Worm (Caenorhabditis elegans) whole organism, late embryonic: ENCODE data around the gene rpl-42.
"Not testable (repeated sequence)": the region's sequence is repeated elsewhere in the genome, so short reads cannot be mapped to it uniquely, and the experiment has no call there.

Source experiments
- C38D4.7 ChIP-seq: fragments of 200-800 bp; sonication (Bioruptor generic); optimal IDR thresholded peaks from 2 replicates; lab custom pipeline; 2018; ENCODE audit warnings: mild to moderate bottlenecking, missing genetic modification characterization, moderate library complexity, missing compliant biosample characterization
- F13H6.1 ChIP-seq: sonication (generic microtip); optimal IDR thresholded peaks from 2 replicates; lab custom pipeline; 2016; ENCODE audit warnings: missing genetic modification characterization, missing compliant biosample characterization
- K09A11.1 ChIP-seq: sonication (generic microtip); optimal IDR thresholded peaks from 2 replicates; lab custom pipeline; 2017; ENCODE audit warnings: antibody characterized with exemption, mild to moderate bottlenecking, missing genetic modification characterization, missing compliant biosample characterization; ENCODE audit not compliant: insufficient read depth
- T23F11.4 ChIP-seq: fragments of 200-800 bp; sonication (Bioruptor generic); optimal IDR thresholded peaks from 2 replicates; lab custom pipeline; 2018; ENCODE audit warnings: mild to moderate bottlenecking, missing genetic modification characterization, missing compliant biosample characterization
- ceh-14 ChIP-seq: sonication (generic microtip); optimal IDR thresholded peaks from 2 replicates; lab custom pipeline; 2016; ENCODE audit warnings: missing genotype, missing genetic modification characterization, missing compliant biosample characterization
- ceh-18 ChIP-seq: sonication (generic microtip); optimal IDR thresholded peaks from 2 replicates; lab custom pipeline; 2016; ENCODE audit warnings: missing genetic modification characterization, missing compliant biosample characterization
- ceh-19 ChIP-seq: fragments of 200-800 bp; sonication (Bioruptor generic); optimal IDR thresholded peaks from 2 replicates; lab custom pipeline; 2018; ENCODE audit warnings: mild to moderate bottlenecking, missing genetic modification characterization, missing compliant biosample characterization
- ceh-22 ChIP-seq: sonication (generic microtip); optimal IDR thresholded peaks from 2 replicates; lab custom pipeline; 2017; ENCODE audit warnings: missing biosample characterization, missing genetic modification characterization
- ceh-31 ChIP-seq: sonication (generic microtip); optimal IDR thresholded peaks from 2 replicates; lab custom pipeline; 2016; ENCODE audit warnings: missing genetic modification characterization, missing compliant biosample characterization
- ceh-34 ChIP-seq: sonication (generic microtip); optimal IDR thresholded peaks from 2 replicates; lab custom pipeline; 2016; ENCODE audit warnings: mild to moderate bottlenecking, missing genetic modification characterization, missing compliant biosample characterization
- ceh-45 ChIP-seq: fragments of 200-800 bp; sonication (Bioruptor generic); IDR thresholded peaks from 2 replicates; pipeline ENCODE4 v1.3.6; 2022; ENCODE audit warnings: missing genetic modification reagents, missing genetic modification characterization, missing compliant biosample characterization
- ceh-48 ChIP-seq: sonication (generic microtip); optimal IDR thresholded peaks from 2 replicates; lab custom pipeline; 2016; ENCODE audit warnings: missing genetic modification characterization, inconsistent platforms, missing compliant biosample characterization
- ceh-6 ChIP-seq: fragments of 200-800 bp; sonication (Bioruptor generic); optimal IDR thresholded peaks from 2 replicates; lab custom pipeline; 2018; ENCODE audit warnings: mild to moderate bottlenecking, missing genetic modification characterization, missing compliant biosample characterization
- ceh-9 ChIP-seq: sonication (generic microtip); optimal IDR thresholded peaks from 2 replicates; lab custom pipeline; 2016; ENCODE audit warnings: mild to moderate bottlenecking, missing genetic modification characterization, inconsistent platforms, missing compliant biosample characterization
- che-1 ChIP-seq: sonication (generic microtip); optimal IDR thresholded peaks from 2 replicates; lab custom pipeline; 2016; ENCODE audit warnings: mild to moderate bottlenecking, missing genetic modification characterization, missing compliant biosample characterization
- dve-1 ChIP-seq: sonication (generic microtip); optimal IDR thresholded peaks from 2 replicates; lab custom pipeline; 2017; ENCODE audit warnings: antibody characterized with exemption, mild to moderate bottlenecking, missing genetic modification characterization, missing compliant biosample characterization
- elt-2 ChIP-seq: sonication (generic microtip); optimal IDR thresholded peaks from 2 replicates; lab custom pipeline; 2016; ENCODE audit warnings: missing genetic modification reagents, missing genetic modification characterization, missing compliant biosample characterization
- gmeb-2 ChIP-seq: sonication (generic microtip); optimal IDR thresholded peaks from 2 replicates; lab custom pipeline; 2016; ENCODE audit warnings: missing genetic modification characterization, inconsistent platforms, missing compliant biosample characterization
- hlh-13 ChIP-seq: fragments of 200-800 bp; sonication (Bioruptor generic); optimal IDR thresholded peaks from 2 replicates; lab custom pipeline; 2018; ENCODE audit warnings: mild to moderate bottlenecking, missing genetic modification characterization, missing compliant biosample characterization
- hlh-30 ChIP-seq: sonication (generic microtip); optimal IDR thresholded peaks from 2 replicates; lab custom pipeline; 2017; ENCODE audit warnings: antibody characterized with exemption, missing genetic modification characterization, missing compliant biosample characterization; ENCODE audit not compliant: insufficient read depth
- hlh-6 ChIP-seq: sonication (generic microtip); optimal IDR thresholded peaks from 2 replicates; lab custom pipeline; 2016; ENCODE audit warnings: missing genotype, missing genetic modification characterization, missing compliant biosample characterization
- hlh-8 ChIP-seq: sonication (generic microtip); optimal IDR thresholded peaks from 2 replicates; lab custom pipeline; 2016; ENCODE audit warnings: missing genotype, missing genetic modification characterization, missing compliant biosample characterization
- lin-11 ChIP-seq: fragments of 200-800 bp; sonication (Bioruptor generic); optimal IDR thresholded peaks from 2 replicates; lab custom pipeline; 2018; ENCODE audit warnings: mild to moderate bottlenecking, missing genetic modification characterization, missing compliant biosample characterization
- mec-3 ChIP-seq: sonication (generic microtip); optimal IDR thresholded peaks from 2 replicates; lab custom pipeline; 2016; ENCODE audit warnings: borderline replicate concordance, missing genetic modification characterization, missing compliant biosample characterization
- nfya-1 ChIP-seq: sonication (generic microtip); optimal IDR thresholded peaks from 2 replicates; lab custom pipeline; 2017; ENCODE audit warnings: missing genetic modification characterization, mild to moderate bottlenecking, missing compliant biosample characterization, antibody characterized with exemption, moderate library complexity
- nhr-232 ChIP-seq: sonication (generic microtip); optimal IDR thresholded peaks from 2 replicates; lab custom pipeline; 2016; ENCODE audit warnings: missing genetic modification characterization, missing compliant biosample characterization
- npax-4 ChIP-seq: sonication (generic microtip); optimal IDR thresholded peaks from 2 replicates; lab custom pipeline; 2016; ENCODE audit warnings: missing genetic modification characterization, missing compliant biosample characterization
- pag-3 ChIP-seq: sonication (generic microtip); optimal IDR thresholded peaks from 2 replicates; lab custom pipeline; 2016; ENCODE audit warnings: missing compliant biosample characterization, missing genetic modification characterization, borderline replicate concordance
- pax-1 ChIP-seq: fragments of 150-350 bp; optimal IDR thresholded peaks from 2 replicates; lab custom pipeline; 2014; ENCODE audit warnings: missing biosample characterization, missing genetic modification characterization
- pha-2 ChIP-seq: sonication (generic microtip); optimal IDR thresholded peaks from 2 replicates; lab custom pipeline; 2017; ENCODE audit warnings: mild to moderate bottlenecking, missing genetic modification characterization, missing compliant biosample characterization
- pqm-1 ChIP-seq: sonication (generic microtip); optimal IDR thresholded peaks from 2 replicates; lab custom pipeline; 2016; ENCODE audit warnings: missing genetic modification characterization, missing compliant biosample characterization
- ref-2 ChIP-seq: sonication (generic microtip); optimal IDR thresholded peaks from 2 replicates; lab custom pipeline; 2016; ENCODE audit warnings: missing genetic modification characterization, missing compliant biosample characterization
- rnt-1 ChIP-seq: sonication (generic microtip); optimal IDR thresholded peaks from 2 replicates; lab custom pipeline; 2016; ENCODE audit warnings: missing genetic modification characterization, missing compliant biosample characterization
- sox-4 ChIP-seq: sonication (generic microtip); optimal IDR thresholded peaks from 2 replicates; lab custom pipeline; 2017; ENCODE audit warnings: mild to moderate bottlenecking, missing genetic modification characterization, inconsistent platforms, missing compliant biosample characterization
- ttx-3 ChIP-seq: sonication (generic microtip); optimal IDR thresholded peaks from 2 replicates; lab custom pipeline; 2016; ENCODE audit warnings: missing genetic modification reagents, missing genetic modification characterization, missing compliant biosample characterization
- unc-3 ChIP-seq, 2 experiments: fragments of 200-800 bp in 1 of 2; sonication (Bioruptor generic) in 1 of 2; sonication (generic microtip) in 1 of 2; conservative IDR thresholded peaks in 1 of 2; optimal IDR thresholded peaks in 1 of 2; 2 replicates each; pipeline versions ENCODE4 v1.3.6 to Lab custom; 2016 to 2022; ENCODE audit warnings: missing compliant biosample characterization in 2 of 2, missing genetic modification characterization in 2 of 2, missing genetic modification reagents in 1 of 2
- unc-42 ChIP-seq: sonication (generic microtip); optimal IDR thresholded peaks from 2 replicates; lab custom pipeline; 2016; ENCODE audit warnings: missing genotype, missing genetic modification characterization, missing compliant biosample characterization
- unc-55 ChIP-seq: sonication (generic microtip); optimal IDR thresholded peaks from 2 replicates; lab custom pipeline; 2017; ENCODE audit warnings: missing biosample characterization, missing genetic modification reagents, missing genetic modification characterization
- unc-86 ChIP-seq: sonication (generic microtip); optimal IDR thresholded peaks from 2 replicates; lab custom pipeline; 2016; ENCODE audit warnings: missing genetic modification characterization, missing compliant biosample characterization

rpl-42 gene

DNA sequence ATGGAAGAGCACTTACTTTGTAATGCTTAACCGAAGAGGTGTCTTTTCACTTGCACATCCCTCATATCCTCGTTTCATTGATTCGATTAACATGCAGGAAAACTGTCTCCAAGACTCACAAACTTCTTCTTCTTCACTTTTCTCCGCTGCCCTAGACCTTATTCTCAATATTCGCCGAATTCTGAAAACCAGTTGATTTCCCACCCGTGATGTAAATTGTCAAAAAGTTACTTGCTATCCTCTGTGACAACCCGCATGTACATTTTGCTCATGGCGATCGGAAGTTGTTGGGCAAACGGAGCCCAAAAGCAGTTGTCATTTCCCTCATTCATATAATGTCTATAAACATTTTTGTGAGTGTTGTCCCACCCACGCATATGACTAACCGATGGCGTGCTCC lies 17.9 kb downstream of the rpl-42 start:
- no peak for TF ChIP-seq hlh-30 (tag; lab: Kevin White, UChicago)

DNA sequence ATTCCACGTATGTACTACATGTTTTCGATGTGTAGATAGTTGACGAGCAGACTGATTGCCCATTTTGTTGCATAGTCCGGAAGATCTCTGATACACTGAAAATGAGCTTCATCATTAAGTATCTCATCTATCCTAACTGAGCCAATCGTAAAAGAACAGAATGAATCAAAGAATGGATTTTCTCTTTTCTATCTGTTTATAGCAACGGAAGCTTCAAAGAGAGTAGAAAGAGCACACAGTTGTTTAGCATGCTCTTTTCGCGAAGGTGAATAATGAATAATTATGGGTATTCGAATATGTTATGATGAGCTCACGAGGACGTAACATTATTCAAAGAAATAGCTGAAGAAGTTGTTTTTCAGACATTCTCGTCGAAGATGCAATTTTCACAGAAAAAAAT lies 18.6 kb downstream of the rpl-42 start, which contains the start of gene glb-4:
TSS of gene glb-4 (minus strand) at position 101 of the 400 bp plus-strand sequence.
- no peak for TF ChIP-seq hlh-13
- TF ChIP-seq ceh-31 = no peak
- no peak for TF ChIP-seq unc-55 (GFP tag; lab: Kevin White, UChicago)
- no peak for TF ChIP-seq ceh-14
- TF ChIP-seq ceh-45 (GFP tag; lab: Robert Waterston, UW) = no peak
- TF ChIP-seq npax-4 (tag; lab: Kevin White, UChicago) = no peak
- no peak for TF ChIP-seq pha-2
- TF ChIP-seq che-1 (tag; lab: Kevin White, UChicago) = no peak
- no peak for TF ChIP-seq ceh-6 (GFP tag; lab: Kevin White, UChicago)
- TF ChIP-seq nhr-232 (tag; lab: Kevin White, UChicago) = no peak
- no peak for TF ChIP-seq C38D4.7 (GFP tag; lab: Kevin White, UChicago)
- TF ChIP-seq ttx-3 (tag; lab: Kevin White, UChicago) = no peak
- no peak for TF ChIP-seq unc-42 (tag; lab: Kevin White, UChicago)
- TF ChIP-seq ceh-18 = no peak
- no peak for TF ChIP-seq ceh-19 (GFP tag; lab: Kevin White, UChicago)
- no peak for TF ChIP-seq hlh-30 (tag; lab: Kevin White, UChicago)
- no peak for TF ChIP-seq ceh-9 (tag; lab: Kevin White, UChicago)
- TF ChIP-seq, all 69 proteins: peak for 0

DNA sequence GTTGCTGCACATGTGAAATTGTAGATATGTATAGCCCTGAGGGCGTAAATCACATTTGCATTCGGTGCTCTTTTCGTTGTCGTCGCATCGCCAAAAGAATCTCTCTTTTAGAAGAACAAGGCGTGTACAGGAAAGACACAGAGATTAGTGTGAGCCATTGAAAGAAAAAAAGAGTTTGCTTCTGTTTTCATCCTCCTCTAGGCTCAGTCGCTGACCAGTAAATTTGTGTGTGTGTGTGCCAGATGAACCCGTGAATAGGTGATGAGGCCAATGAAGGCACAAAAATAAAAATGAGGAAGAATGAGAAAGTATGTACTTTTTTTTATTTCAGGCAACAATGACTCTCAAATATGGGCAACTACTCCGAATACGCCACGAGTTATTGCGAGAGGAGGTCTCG lies 19.9 kb downstream of the rpl-42 start, which contains the start of gene mat-2:
TSS of gene mat-2 (plus strand) at position 301 of the 400 bp plus-strand sequence.
- no peak for TF ChIP-seq lin-11
- TF ChIP-seq hlh-6 (tag; lab: Kevin White, UChicago) = no peak
- TF ChIP-seq dve-1 (tag; lab: Kevin White, UChicago) = no peak
- TF ChIP-seq pax-1 (tag; lab: Kevin White, UChicago) = no peak
- no peak for TF ChIP-seq unc-86 (tag; lab: Kevin White, UChicago)
- no peak for TF ChIP-seq elt-2 (tag; lab: Kevin White, UChicago)
- no peak for TF ChIP-seq K09A11.1 (tag; lab: Kevin White, UChicago)

DNA sequence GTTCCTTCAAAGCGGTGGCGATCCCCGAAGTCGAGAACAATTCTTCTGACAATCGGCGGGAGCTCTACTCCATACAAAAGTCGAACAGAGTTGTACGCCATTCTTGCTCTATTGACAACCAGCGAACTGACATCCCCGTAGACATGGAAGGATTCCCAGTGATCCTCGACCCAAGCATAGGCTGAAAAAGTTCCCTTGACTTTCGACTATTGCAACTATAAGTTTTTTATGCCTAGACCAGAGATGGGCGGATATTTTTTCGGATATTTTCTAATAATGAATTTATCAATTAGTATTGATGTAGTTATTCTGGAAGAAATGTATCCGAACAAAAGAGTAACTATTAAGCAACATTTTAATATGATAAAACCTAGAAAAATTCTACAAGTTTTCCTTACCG lies 29.3 kb downstream of the rpl-42 start, which contains the start of gene W10C6.2:
TSS of gene W10C6.2 (minus strand) at position 101 of the 400 bp plus-strand sequence.
- TF ChIP-seq hlh-6, ttx-3, sox-4 (tag; lab: Kevin White, UChicago): not testable (repeated sequence)
- TF ChIP-seq, all 69 proteins: peak for 0; not testable (repeated sequence) for 69

DNA sequence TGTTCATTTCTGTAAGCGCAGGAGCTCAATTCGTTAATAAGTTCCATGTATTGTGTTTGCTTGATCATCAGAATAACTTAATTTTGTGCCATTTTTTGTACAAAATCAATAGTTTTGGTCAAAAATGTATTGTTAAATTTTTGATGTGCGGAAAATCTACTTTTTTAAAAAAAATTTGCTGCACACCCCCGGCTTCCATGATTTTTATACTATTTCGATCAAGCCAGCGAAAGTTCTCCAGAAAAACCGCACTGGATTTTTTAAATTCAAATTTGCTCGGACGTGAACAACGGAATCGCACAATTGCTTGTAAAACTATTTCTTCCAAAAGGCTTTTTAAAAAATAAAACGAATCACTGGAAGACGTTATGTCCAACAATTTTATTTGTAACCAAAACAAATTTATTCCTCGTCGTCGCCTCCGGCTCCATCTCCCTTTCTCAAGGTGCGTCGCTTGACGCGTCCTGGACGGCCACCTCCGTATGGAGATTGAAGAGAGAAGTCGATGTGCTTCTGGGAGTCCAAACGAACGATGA lies 32.6 kb downstream of the rpl-42 start:
- TF ChIP-seq T23F11.4 (GFP tag; lab: Kevin White, UChicago) (no peak), ceh-22 (tag; lab: Kevin White, UChicago) (no peak), gmeb-2 (tag; lab: Kevin White, UChicago) (no peak), rnt-1 (tag; lab: Kevin White, UChicago) (no peak)

DNA sequence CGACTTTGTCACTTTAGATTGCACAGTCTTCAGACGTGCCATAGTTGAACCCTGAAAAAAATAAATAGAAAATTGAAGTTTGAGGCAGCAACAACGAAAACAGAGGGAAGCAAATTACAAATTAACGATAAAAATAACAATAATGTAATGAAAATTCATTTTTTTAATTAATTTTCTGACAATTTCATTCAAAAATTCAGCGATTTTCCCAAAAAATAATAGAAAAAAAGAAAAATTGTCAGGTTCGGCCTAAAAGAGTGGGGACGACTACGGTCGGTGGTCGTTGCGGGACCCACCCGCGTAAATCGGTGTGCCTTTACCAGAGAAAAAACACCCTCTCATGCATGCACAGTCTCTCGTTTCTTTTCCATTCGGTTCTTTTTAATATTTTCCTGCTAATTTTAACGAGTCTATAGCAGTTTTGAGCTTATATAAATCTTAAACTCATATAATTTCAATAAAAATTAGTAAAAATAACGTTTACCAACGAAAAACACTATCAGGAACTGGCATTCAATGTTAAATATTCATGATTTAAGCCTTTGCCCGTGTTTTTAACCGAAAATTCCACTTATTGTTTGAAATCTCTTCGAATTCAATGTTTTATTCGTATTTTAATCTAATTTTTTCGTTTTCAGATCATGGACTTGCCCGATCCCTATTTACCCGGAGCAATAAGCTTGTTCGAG lies 33.9 kb downstream of the rpl-42 start, which contains the start of the genes rps-9 and lsm-1:
TSS of gene rps-9 (minus strand) at position 51 of the 689 bp plus-strand sequence.
TSS of gene lsm-1 (plus strand) at position 639 of the 689 bp plus-strand sequence.
- no peak for TF ChIP-seq unc-3 (GFP tag; conservative IDR thresholded peaks at IDR 0.05; lab: Robert Waterston, UW)
- TF ChIP-seq unc-3 (tag; optimal IDR thresholded peaks at IDR 0.05; lab: Kevin White, UChicago) = no peak
- no peak for TF ChIP-seq mec-3 (tag; lab: Kevin White, UChicago)
- TF ChIP-seq hlh-30 (tag; lab: Kevin White, UChicago) = no peak
- TF ChIP-seq pag-3 (tag; lab: Kevin White, UChicago) = no peak
- TF ChIP-seq lin-11 = no peak
- TF ChIP-seq hlh-8 (tag; lab: Kevin White, UChicago) = no peak
- TF ChIP-seq ceh-48 (tag; lab: Kevin White, UChicago) = no peak
- no peak for TF ChIP-seq ref-2 (tag; lab: Kevin White, UChicago)
- peak; percentile 19 for TF ChIP-seq unc-55 (GFP tag; lab: Kevin White, UChicago)
- TF ChIP-seq hlh-6 (tag; lab: Kevin White, UChicago) = no peak
- TF ChIP-seq F13H6.1 (tag; lab: Kevin White, UChicago) = no peak
- TF ChIP-seq pqm-1 = no peak
- no peak for TF ChIP-seq ceh-34 (tag; lab: Kevin White, UChicago)
- peak; percentile 70 for TF ChIP-seq nfya-1 (tag; lab: Kevin White, UChicago)
